Worm (Caenorhabditis elegans): Measurements from ENCODE around the gene C50B6.3.

Gene C50B6.3

ce11 chrV:13358823-13359592 is 45.6 kb downstream of the C50B6.3 start, which contains the start of gene F32H5.3:
TSS of gene F32H5.3 (plus strand) at chrV:13359335.
- peak in 1 of 2 experiments; percentile 97 for TF ChIP-seq unc-62 (GFP tag; optimal IDR thresholded peaks at IDR 0.05 in 1 of 2)
- TF ChIP-seq unc-62 (tag; optimal IDR thresholded peaks at IDR 0.05), result no peak
- TF ChIP-seq zip-2 (tag; optimal IDR thresholded peaks at IDR 0.05), result no peak
- TF ChIP-seq F44E2.7 (GFP tag; IDR thresholded peaks at IDR 0.05), result no peak
- no peak for TF ChIP-seq nhr-11 (tag; optimal IDR thresholded peaks at IDR 0.05)
- peak; percentile 63 for TF ChIP-seq nhr-28 (tag; optimal IDR thresholded peaks at IDR 0.05)
- no peak for TF ChIP-seq ZK337.2 (GFP tag; IDR thresholded peaks at IDR 0.05)
- no peak for TF ChIP-seq pqm-1 (tag; optimal IDR thresholded peaks at IDR 0.05)
- TF ChIP-seq ama-1 (optimal IDR thresholded peaks at IDR 0.05), result no peak
- TF ChIP-seq snpc-1.2 (GFP tag; IDR thresholded peaks at IDR 0.05), result no peak
- no peak for TF ChIP-seq lin-13 (GFP tag; optimal IDR thresholded peaks at IDR 0.05)
- no peak for TF ChIP-seq aly-2 (tag; optimal IDR thresholded peaks at IDR 0.05)
- TF ChIP-seq nhr-25 (tag; optimal IDR thresholded peaks at IDR 0.05; ENCODE audit: borderline replicate concordance, insufficient read depth), result peak; percentile 0
- TF ChIP-seq lsy-2 (tag; optimal IDR thresholded peaks at IDR 0.05), result peak in 1 of 2 experiments; percentile 37
- no peak for TF ChIP-seq Y105C5A.15 (GFP tag; IDR thresholded peaks at IDR 0.05)
- TF ChIP-seq hif-1 (tag; optimal IDR thresholded peaks at IDR 0.05), result no peak
- TF ChIP-seq dmd-6 (GFP tag; IDR thresholded peaks at IDR 0.05), result no peak; the same call in 1 of the 2 replicates
- TF ChIP-seq zip-11 (GFP tag; IDR thresholded peaks at IDR 0.05), result no peak
- TF ChIP-seq daf-19 (GFP tag; conservative IDR thresholded peaks at IDR 0.05), result no peak
- no peak for TF ChIP-seq ces-1 (GFP tag; optimal IDR thresholded peaks at IDR 0.05)
- TF ChIP-seq F26F4.8 (GFP tag; conservative IDR thresholded peaks at IDR 0.05), result no peak
- no peak for TF ChIP-seq madf-9 (GFP tag; conservative IDR thresholded peaks at IDR 0.05)
- peak; percentile 35 for TF ChIP-seq mxl-3 (GFP tag; optimal IDR thresholded peaks at IDR 0.05)
- no peak for TF ChIP-seq php-3 (GFP tag; IDR thresholded peaks at IDR 0.05)
- TF ChIP-seq mdl-1 (tag; optimal IDR thresholded peaks at IDR 0.05), result peak in 1 of 2 experiments; percentile 44
- no peak for TF ChIP-seq spr-1 (tag; optimal IDR thresholded peaks at IDR 0.05)
- TF ChIP-seq duxl-1 (tag; optimal IDR thresholded peaks at IDR 0.05; ENCODE audit: poor library complexity), result no peak

DNA sequence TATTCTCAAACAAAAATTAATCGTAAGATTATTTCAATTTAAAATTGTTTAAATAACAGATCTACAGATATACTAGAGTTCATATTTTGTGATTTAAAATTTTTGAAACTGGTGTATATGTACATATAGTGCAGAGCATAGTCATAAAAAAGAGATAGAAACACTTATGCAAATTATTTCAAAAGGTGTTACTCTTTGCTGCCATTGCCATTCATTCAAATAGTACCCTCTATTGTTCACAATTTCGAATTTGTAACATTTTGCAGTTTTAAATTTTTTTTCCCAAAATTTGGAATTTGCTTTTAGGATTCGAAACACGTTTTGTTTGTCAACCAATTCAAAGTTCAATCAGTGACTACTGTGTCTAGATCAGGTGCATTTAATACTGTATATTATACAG is 46.9 kb downstream of the C50B6.3 start, which contains the start of gene F32H5.4:
Gene F32H5.4, plus strand, starts transcription at position 301 of the 400 bp plus-strand sequence.
- no peak for TF ChIP-seq snpc-4 (tag; optimal IDR thresholded peaks at IDR 0.05)

DNA sequence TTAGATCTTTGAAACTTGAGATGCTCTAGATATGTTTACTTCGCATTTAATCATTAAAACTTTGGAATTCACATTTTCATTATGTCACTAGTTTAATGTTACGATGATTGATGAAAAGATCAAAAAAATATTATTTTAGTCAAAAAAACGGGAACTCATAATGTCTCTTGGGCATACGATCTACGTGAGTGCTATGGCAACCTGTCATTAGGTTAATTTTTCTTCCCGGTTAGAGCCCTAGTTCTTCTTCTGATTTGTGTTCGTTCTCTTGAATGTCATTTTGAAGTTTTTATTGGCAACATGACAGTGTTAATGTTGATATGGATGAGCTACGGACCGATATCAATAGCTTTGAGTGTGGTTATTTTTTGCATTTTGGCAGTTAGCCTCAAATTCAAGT is 50.0 kb downstream of the C50B6.3 start, which contains the start of gene srg-46:
Gene srg-46, plus strand, starts transcription at position 301 of the 400 bp plus-strand sequence.
- TF ChIP-seq aha-1 (tag), result peak; percentile 31
- no peak for TF ChIP-seq mxl-3 (GFP tag; optimal IDR thresholded peaks at IDR 0.05)

- TF ChIP-seq unc-62 (GFP tag; optimal IDR thresholded peaks at IDR 0.05 in 1 of 2), result peak in 1 of 2 experiments; percentile 92
- no peak for TF ChIP-seq unc-62 (tag; optimal IDR thresholded peaks at IDR 0.05)
- TF ChIP-seq D1046.2 (GFP tag; IDR thresholded peaks at IDR 0.05), result no peak
These were observed 50.9 kb downstream of the C50B6.3 start for ce11 chrV:13364227-13364626.

All from whole organism, L4 larva.